Fruit fly (Drosophila melanogaster): ENCODE measurements around the gene CG42590.

Gene CG42590

dm6 chr3L:8074944-8075343 lies 5.9 kb upstream of the CG42590 start (continued):
- TF ChIP-seq Sry-δ (GFP tag; optimal IDR thresholded peaks at IDR 0.05) (no peak), CG12236 (GFP tag; optimal IDR thresholded peaks at IDR 0.05) (no peak), Deaf1 (tag; optimal IDR thresholded peaks at IDR 0.05) (peak; percentile 2), BEAF-32 (GFP tag; optimal IDR thresholded peaks at IDR 0.05) (no peak), C15 (GFP tag; IDR thresholded peaks at IDR 0.05) (no peak), dan (GFP tag; IDR thresholded peaks at IDR 0.05) (no peak), CG10543 (GFP tag; optimal IDR thresholded peaks at IDR 0.05) (peak; percentile 10), CG11695 (GFP tag; IDR thresholded peaks at IDR 0.05) (no peak), wek (GFP tag; optimal IDR thresholded peaks at IDR 0.05) (peak; percentile 19), Eip74EF (GFP tag; optimal IDR thresholded peaks at IDR 0.05) (peak in 1 of 2 experiments; percentile 64), ci (GFP tag; IDR thresholded peaks at IDR 0.05) (peak; percentile 38; the same call in 1 of the 3 replicates), CG12769 (tag; optimal IDR thresholded peaks at IDR 0.05) (peak; percentile 2), CG14050 (GFP tag; IDR thresholded peaks at IDR 0.05) (no peak), CG7786 (GFP tag; optimal IDR thresholded peaks at IDR 0.05) (no peak), oc (tag; optimal IDR thresholded peaks at IDR 0.05) (peak; percentile 74), CG14441 (GFP tag; IDR thresholded peaks at IDR 0.05) (no peak), pum (GFP tag; optimal IDR thresholded peaks at IDR 0.05) (no peak), Drgx (GFP tag; IDR thresholded peaks at IDR 0.05) (no peak), ssp (GFP tag; IDR thresholded peaks at IDR 0.05) (no peak), CG6813 (GFP tag; optimal IDR thresholded peaks at IDR 0.05) (peak; percentile 9), CG8290 (GFP tag; optimal IDR thresholded peaks at IDR 0.05) (no peak), CG8290 (tag; optimal IDR thresholded peaks at IDR 0.05) (peak in 1 of 2 experiments; percentile 15), HHEX (GFP tag; optimal IDR thresholded peaks at IDR 0.05) (no peak), fd102C (GFP tag; optimal IDR thresholded peaks at IDR 0.05) (no peak), Med (GFP tag) (peak; percentile 14), CG6765 (GFP tag; optimal IDR thresholded peaks at IDR 0.05) (no peak), Pdp1 (GFP tag; optimal IDR thresholded peaks at IDR 0.05) (peak in 1 of 2 experiments; percentile 23), CG7372 (GFP tag; IDR thresholded peaks at IDR 0.05) (no peak), CG13296 (GFP tag; optimal IDR thresholded peaks at IDR 0.05) (peak; percentile 5), CG18764 (GFP tag; optimal IDR thresholded peaks at IDR 0.05) (no peak), CG13894 (tag; optimal IDR thresholded peaks at IDR 0.05) (peak; percentile 48), abd-A (tag; optimal IDR thresholded peaks at IDR 0.05) (peak; percentile 14), vvl (GFP tag; IDR thresholded peaks at IDR 0.05) (peak; percentile 48; the same call in 1 of the 2 replicates)

- TF ChIP-seq Neu2 (GFP tag; optimal IDR thresholded peaks at IDR 0.05; ENCODE audit: borderline replicate concordance) (no peak), HLH4C (GFP tag; IDR thresholded peaks at IDR 0.05; ENCODE audit: partially characterized antibody) (no peak), NC2β (GFP tag; optimal IDR thresholded peaks at IDR 0.05) (no peak), CG12219 (GFP tag; optimal IDR thresholded peaks at IDR 0.05) (no peak), CG9727 (GFP tag; optimal IDR thresholded peaks at IDR 0.05) (no peak), Ravus (GFP tag; IDR thresholded peaks at IDR 0.05) (no peak), vfl (GFP tag; optimal IDR thresholded peaks at IDR 0.05) (no peak), Usf (GFP tag; optimal IDR thresholded peaks at IDR 0.05) (no peak), CG4730 (GFP tag; IDR thresholded peaks at IDR 0.05) (no peak), CG6813 (GFP tag; optimal IDR thresholded peaks at IDR 0.05) (no peak), CG17385 (GFP tag; optimal IDR thresholded peaks at IDR 0.05) (no peak), stwl (tag; optimal IDR thresholded peaks at IDR 0.05) (no peak), D19B (GFP tag; optimal IDR thresholded peaks at IDR 0.05) (peak; percentile 41), HHEX (GFP tag; optimal IDR thresholded peaks at IDR 0.05) (no peak), slbo (GFP tag; IDR thresholded peaks at IDR 0.05) (no peak), ERR (GFP tag; optimal IDR thresholded peaks at IDR 0.05) (no peak), CG18011 (GFP tag; optimal IDR thresholded peaks at IDR 0.05) (peak; percentile 60), dati (GFP tag; IDR thresholded peaks at IDR 0.05) (no peak), CG14050 (GFP tag; IDR thresholded peaks at IDR 0.05) (no peak), Atf-2 (GFP tag; optimal IDR thresholded peaks at IDR 0.05) (no peak), sim (GFP tag; IDR thresholded peaks at IDR 0.05) (no peak), CG4854 (GFP tag; optimal IDR thresholded peaks at IDR 0.05) (no peak), az2 (GFP tag; optimal IDR thresholded peaks at IDR 0.05) (no peak)
Observed at dm6 chr3L:8073872-8074271, 4.8 kb upstream of the CG42590 start.

All from whole organism, embryonic.